Worm (Caenorhabditis elegans) whole organism, L3 larva: ENCODE results near the gene inx-7.

Experiments
- R02D3.7 ChIP-seq: fragments of 150-350 bp; optimal IDR thresholded peaks from 2 replicates; lab custom pipeline; 2014; ENCODE audit warnings: missing biosample characterization, missing genetic modification characterization
- ZK546.5 ChIP-seq: sonication (generic microtip); optimal IDR thresholded peaks from 2 replicates; lab custom pipeline; 2017; ENCODE audit warnings: missing biosample characterization, missing genetic modification characterization
- aly-2 ChIP-seq: fragments of 150-350 bp; optimal IDR thresholded peaks from 2 replicates; lab custom pipeline; 2014; ENCODE audit warnings: missing biosample characterization, missing genetic modification characterization
- ama-1 ChIP-seq: fragments of 150-350 bp; optimal IDR thresholded peaks from 2 replicates; lab custom pipeline; 2018
- ceh-82 ChIP-seq: fragments of 150-350 bp; optimal IDR thresholded peaks from 2 replicates; lab custom pipeline; 2014; ENCODE audit warnings: missing biosample characterization, missing genetic modification characterization
- ceh-9 ChIP-seq: sonication (generic microtip); optimal IDR thresholded peaks from 2 replicates; lab custom pipeline; 2018; ENCODE audit warnings: missing biosample characterization, missing genetic modification characterization
- daf-12 ChIP-seq: fragments of 150-350 bp; optimal IDR thresholded peaks from 2 replicates; lab custom pipeline; 2014; ENCODE audit warnings: missing biosample characterization, missing genetic modification reagents, missing genetic modification characterization
- egl-27 ChIP-seq: sonication (generic microtip); optimal IDR thresholded peaks from 4 replicates; lab custom pipeline; 2017; ENCODE audit warnings: missing biosample characterization, missing genetic modification reagents, missing genetic modification characterization
- egl-5 ChIP-seq: fragments of 150-350 bp; optimal IDR thresholded peaks from 2 replicates; lab custom pipeline; 2017; ENCODE audit warnings: missing biosample characterization, missing genetic modification reagents, missing genetic modification characterization, inconsistent platforms
- elt-1 ChIP-seq: fragments of 150-350 bp; optimal IDR thresholded peaks from 2 replicates; lab custom pipeline; 2014; ENCODE audit warnings: missing biosample characterization, missing genetic modification characterization
- elt-2 ChIP-seq: sonication (generic microtip); optimal IDR thresholded peaks from 2 replicates; lab custom pipeline; 2016; ENCODE audit warnings: missing genetic modification reagents, mild to moderate bottlenecking, missing genetic modification characterization, missing compliant biosample characterization
- elt-3 ChIP-seq, 3 experiments: fragments of 150-350 bp in 1 of 3; sonication (generic microtip) in 2 of 3; optimal IDR thresholded peaks; 2 replicates in 2 of 3; 4 replicates in 1 of 3; lab custom pipeline; 2014 to 2017; ENCODE audit warnings: missing biosample characterization in 3 of 3, missing genetic modification characterization in 3 of 3
- eor-1 ChIP-seq, 2 experiments: fragments of 150-350 bp; optimal IDR thresholded peaks; 2 replicates each; lab custom pipeline; 2014 to 2018; ENCODE audit warnings: missing biosample characterization in 2 of 2, missing genetic modification characterization in 2 of 2
- fkh-10 ChIP-seq: sonication (generic microtip); optimal IDR thresholded peaks from 2 replicates; lab custom pipeline; 2017; ENCODE audit warnings: missing biosample characterization, missing genetic modification reagents, missing genetic modification characterization
- hmg-11 ChIP-seq: sonication (generic microtip); optimal IDR thresholded peaks from 2 replicates; lab custom pipeline; 2016; ENCODE audit warnings: missing genetic modification characterization, missing compliant biosample characterization
- jun-1 ChIP-seq: fragments of 150-350 bp; optimal IDR thresholded peaks from 2 replicates; lab custom pipeline; 2014; ENCODE audit warnings: missing biosample characterization, missing genetic modification reagents, missing genetic modification characterization
- lin-39 ChIP-seq: fragments of 150-350 bp; optimal IDR thresholded peaks from 2 replicates; lab custom pipeline; 2018; ENCODE audit warnings: missing biosample characterization, missing genetic modification reagents, missing genetic modification characterization
- lsy-12 ChIP-seq: sonication (generic microtip); optimal IDR thresholded peaks from 2 replicates; lab custom pipeline; 2016; ENCODE audit warnings: mild to moderate bottlenecking, missing genetic modification characterization, missing compliant biosample characterization
- mdl-1 ChIP-seq: fragments of 150-350 bp; optimal IDR thresholded peaks from 2 replicates; lab custom pipeline; 2014; ENCODE audit warnings: missing biosample characterization, missing genetic modification characterization
- nfya-1 ChIP-seq: sonication (generic microtip); optimal IDR thresholded peaks from 2 replicates; lab custom pipeline; 2017; ENCODE audit warnings: missing genetic modification characterization, mild to moderate bottlenecking, missing compliant biosample characterization, antibody characterized with exemption, moderate library complexity; ENCODE audit not compliant: insufficient read depth
- nhr-11 ChIP-seq: fragments of 150-350 bp; optimal IDR thresholded peaks from 2 replicates; lab custom pipeline; 2014; ENCODE audit warnings: missing biosample characterization, missing genetic modification characterization
- nhr-12 ChIP-seq: fragments of 150-350 bp; optimal IDR thresholded peaks from 2 replicates; lab custom pipeline; 2014; ENCODE audit warnings: missing biosample characterization, missing genetic modification characterization
- nhr-23 ChIP-seq: fragments of 150-350 bp; optimal IDR thresholded peaks from 2 replicates; lab custom pipeline; 2014; ENCODE audit warnings: missing biosample characterization, missing genetic modification reagents, missing genetic modification characterization
- nhr-237 ChIP-seq: fragments of 150-350 bp; optimal IDR thresholded peaks from 2 replicates; lab custom pipeline; 2014; ENCODE audit warnings: missing biosample characterization, missing genetic modification characterization
- nhr-43 ChIP-seq: sonication (generic microtip); optimal IDR thresholded peaks from 2 replicates; lab custom pipeline; 2016; ENCODE audit warnings: mild to moderate bottlenecking, missing genetic modification characterization, missing compliant biosample characterization; ENCODE audit not compliant: poor library complexity, severe bottlenecking
- nhr-67 ChIP-seq: fragments of 150-350 bp; optimal IDR thresholded peaks from 2 replicates; lab custom pipeline; 2014; ENCODE audit warnings: missing biosample characterization, missing genetic modification characterization
- nhr-77 ChIP-seq: fragments of 150-350 bp; optimal IDR thresholded peaks from 2 replicates; lab custom pipeline; 2014; ENCODE audit warnings: missing biosample characterization, missing genetic modification characterization
- pqm-1 ChIP-seq: fragments of 150-350 bp; optimal IDR thresholded peaks from 2 replicates; lab custom pipeline; 2017; ENCODE audit warnings: missing biosample characterization, missing genetic modification characterization, inconsistent platforms
- sea-2 ChIP-seq: fragments of 150-350 bp; sonication (generic microtip); optimal IDR thresholded peaks from 4 replicates; lab custom pipeline; 2014; ENCODE audit warnings: missing biosample characterization, missing genetic modification reagents, missing genetic modification characterization
- unc-39 ChIP-seq: sonication (generic microtip); optimal IDR thresholded peaks from 4 replicates; lab custom pipeline; 2017; ENCODE audit warnings: missing biosample characterization, missing genetic modification characterization
- unc-62 ChIP-seq: fragments of 150-350 bp; sonication (generic microtip); optimal IDR thresholded peaks from 4 replicates; lab custom pipeline; 2014; ENCODE audit warnings: missing biosample characterization, missing genetic modification reagents, missing genetic modification characterization
- zag-1 ChIP-seq: fragments of 150-350 bp; optimal IDR thresholded peaks from 2 replicates; lab custom pipeline; 2014; ENCODE audit warnings: missing biosample characterization, missing genetic modification characterization
- ztf-11 ChIP-seq: fragments of 150-350 bp; optimal IDR thresholded peaks from 2 replicates; lab custom pipeline; 2014; ENCODE audit warnings: missing biosample characterization, missing genetic modification characterization
- ztf-4 ChIP-seq: fragments of 150-350 bp; optimal IDR thresholded peaks from 2 replicates; lab custom pipeline; 2014; ENCODE audit warnings: missing biosample characterization, missing genetic modification characterization

Gene inx-7

DNA sequence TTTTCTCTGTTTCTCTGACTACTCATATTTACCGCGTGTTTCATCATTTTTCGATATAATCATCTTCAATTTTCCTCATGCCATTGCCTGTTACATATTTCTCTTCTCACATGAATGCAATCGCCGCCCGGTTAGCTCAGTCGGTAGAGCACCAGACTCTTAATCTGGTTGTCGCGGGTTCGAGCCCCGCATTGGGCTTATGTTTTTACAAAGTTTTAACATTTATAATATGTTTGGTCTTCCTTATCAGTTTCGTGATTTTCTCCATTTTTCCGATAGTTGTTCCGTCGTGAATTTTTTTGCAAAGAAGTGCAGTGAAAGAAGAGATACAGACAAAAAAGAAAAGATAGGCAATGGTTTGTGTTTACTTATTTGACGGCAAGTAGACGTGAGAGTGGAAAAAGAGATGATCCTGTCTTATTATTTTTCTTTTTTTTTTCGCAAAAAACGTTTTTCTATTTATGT, 20.6 kb upstream of the inx-7 start (continued):
- TF ChIP-seq egl-27: peak; percentile 62
- no peak for TF ChIP-seq nhr-11
- peak; percentile 79 for TF ChIP-seq nhr-43
- no peak for TF ChIP-seq fkh-10 (GFP tag; lab: Kevin White, UChicago)
- TF ChIP-seq ama-1 (lab: Kevin White, UChicago): no peak
- peak; percentile 67 for TF ChIP-seq jun-1 (tag; lab: Kevin White, UChicago)
- TF ChIP-seq eor-1 (tag; optimal IDR thresholded peaks at IDR 0.05; lab: Kevin White, UChicago): peak in 1 of 2 experiments; percentile 44

DNA sequence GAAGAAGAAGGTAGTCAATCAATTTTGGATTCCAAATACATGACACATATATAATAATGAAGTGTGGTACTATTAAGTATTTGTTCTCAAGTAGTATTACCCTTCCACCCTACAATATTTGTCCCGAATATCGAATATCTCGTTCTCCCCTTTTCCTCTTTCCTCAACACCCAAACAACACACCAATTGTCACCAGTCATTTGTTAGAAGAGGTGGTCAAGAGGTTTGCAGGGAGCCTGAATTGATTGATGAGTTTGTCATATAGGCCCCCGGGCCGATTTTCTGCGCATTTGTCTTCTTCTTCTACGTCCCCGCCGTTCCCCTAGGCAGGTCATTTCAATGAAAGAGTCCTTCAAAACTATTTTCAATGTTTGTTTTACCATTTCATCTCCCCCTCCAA, 17.8 kb upstream of the inx-7 start:
- no peak for TF ChIP-seq elt-1 (tag; lab: Kevin White, UChicago)
- TF ChIP-seq lin-39 (tag; lab: Kevin White, UChicago): peak; percentile 61
- no peak for TF ChIP-seq lsy-12 (tag; lab: Kevin White, UChicago)
- no peak for TF ChIP-seq fkh-10 (GFP tag; lab: Kevin White, UChicago)
- TF ChIP-seq pqm-1: no peak

DNA sequence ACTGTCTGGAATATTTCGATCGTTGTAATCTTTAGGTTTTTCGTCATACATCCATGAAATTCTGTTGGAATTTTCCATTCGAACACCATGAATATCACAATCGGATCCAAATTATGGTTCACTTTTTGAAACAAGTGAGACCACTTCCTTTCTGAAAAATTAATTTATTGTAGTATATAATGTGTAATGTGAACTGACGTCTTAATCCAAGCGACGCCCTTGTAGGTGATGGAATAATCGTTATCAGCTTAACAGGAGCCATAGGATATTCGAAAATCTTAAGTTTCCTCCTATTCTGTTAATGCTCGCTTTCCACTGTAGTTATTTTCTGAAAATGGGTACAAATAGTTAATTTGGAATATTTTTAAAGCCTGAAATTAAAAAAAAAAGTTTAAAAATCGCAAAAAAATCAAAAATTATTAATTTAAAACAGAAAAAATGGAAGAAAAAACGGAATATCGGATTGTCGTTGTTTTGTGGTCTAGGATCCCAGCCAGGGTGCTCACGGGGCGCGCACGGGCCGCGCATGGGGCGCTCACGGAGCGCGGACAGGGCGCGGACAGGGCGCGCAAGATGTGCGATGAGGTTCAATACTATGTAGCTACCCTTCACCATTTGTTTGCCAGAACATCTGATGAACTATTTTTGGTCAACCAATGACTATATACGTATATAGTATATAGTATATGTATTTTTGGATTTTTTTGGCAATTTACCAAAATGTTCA, 15.9 kb upstream of the inx-7 start, which contains the start of gene K02B2.6:
TSS of gene K02B2.6 (minus strand) at position 51 of the 727 bp plus-strand sequence.
- no peak for TF ChIP-seq elt-2 (tag; lab: Kevin White, UChicago)
- TF ChIP-seq elt-3 (tag; optimal IDR thresholded peaks at IDR 0.05; lab: Kevin White, UChicago): no peak
- TF ChIP-seq eor-1 (tag; optimal IDR thresholded peaks at IDR 0.05; lab: Kevin White, UChicago): no peak
- no peak for TF ChIP-seq ZK546.5 (tag; lab: Kevin White, UChicago)
- no peak for TF ChIP-seq ztf-11 (tag; lab: Kevin White, UChicago)
- no peak for TF ChIP-seq unc-39 (tag; lab: Kevin White, UChicago)
- no peak for TF ChIP-seq nfya-1
- TF ChIP-seq R02D3.7: no peak
- no peak for TF ChIP-seq pqm-1

DNA sequence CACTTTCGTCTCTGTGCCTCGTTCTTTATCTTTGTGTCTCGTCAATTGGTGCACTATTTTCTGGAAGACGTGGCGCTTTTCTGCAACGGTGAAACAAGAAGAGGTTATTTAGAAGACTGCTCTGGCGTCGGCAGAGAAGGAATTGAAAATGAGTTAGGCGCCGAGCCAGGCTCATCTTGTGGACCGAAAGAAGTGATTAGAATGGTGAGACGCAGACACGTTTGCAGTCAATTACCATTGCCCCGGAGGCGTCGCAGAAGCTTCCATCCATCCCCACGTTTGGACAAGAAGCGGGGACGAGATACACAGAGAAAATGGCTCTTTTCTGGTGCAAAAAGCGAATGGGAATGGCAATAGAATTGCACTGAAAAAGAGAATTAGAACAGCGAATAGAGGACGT, 13.5 kb upstream of the inx-7 start:
- TF ChIP-seq hmg-11 (tag; lab: Kevin White, UChicago) (peak; percentile 33), lin-39 (tag; lab: Kevin White, UChicago) (peak; percentile 85), zag-1 (tag; lab: Kevin White, UChicago) (no peak), nhr-67 (tag; lab: Kevin White, UChicago) (no peak), nfya-1 (peak; percentile 61), ceh-9 (no peak), nhr-77 (tag; lab: Kevin White, UChicago) (no peak), elt-1 (tag; lab: Kevin White, UChicago) (no peak), nhr-12 (no peak), nhr-23 (tag; lab: Kevin White, UChicago) (no peak), unc-62 (GFP tag; lab: Kevin White, UChicago) (no peak), sea-2 (no peak), ceh-82 (tag; lab: Kevin White, UChicago) (no peak), mdl-1 (no peak)

DNA sequence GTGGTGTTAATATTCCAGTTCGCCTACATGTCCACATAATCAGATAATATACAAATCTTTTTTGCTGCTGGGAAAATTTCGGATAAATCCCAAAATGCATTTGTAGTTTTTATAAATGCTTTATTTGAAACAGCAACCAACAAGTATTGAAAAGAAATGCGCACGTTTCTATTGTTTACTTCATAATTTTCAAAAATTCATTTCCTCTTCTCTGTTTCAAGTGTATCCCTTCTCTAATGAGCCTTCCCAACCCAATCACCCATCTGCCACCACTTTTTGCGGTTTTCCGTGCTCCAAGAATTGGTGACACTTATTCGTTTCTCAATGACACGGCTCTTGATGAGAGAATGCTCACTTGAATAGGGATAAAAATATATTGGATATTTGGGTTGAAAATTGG, 8.3 kb upstream of the inx-7 start:
- TF ChIP-seq ZK546.5 (tag; lab: Kevin White, UChicago) (no peak), fkh-10 (GFP tag; lab: Kevin White, UChicago) (no peak), nhr-237 (tag; lab: Kevin White, UChicago) (no peak), ceh-9 (no peak), ztf-4 (tag; lab: Kevin White, UChicago) (no peak), ztf-11 (tag; lab: Kevin White, UChicago) (no peak), elt-2 (tag; lab: Kevin White, UChicago) (no peak), unc-62 (GFP tag; lab: Kevin White, UChicago) (no peak), daf-12 (tag; lab: Kevin White, UChicago) (no peak), nfya-1 (no peak), nhr-12 (no peak), hmg-11 (tag; lab: Kevin White, UChicago) (no peak), aly-2 (tag; lab: Kevin White, UChicago) (no peak), nhr-43 (no peak), egl-5 (tag; lab: Kevin White, UChicago) (no peak), sea-2 (no peak), elt-1 (tag; lab: Kevin White, UChicago) (no peak)
